Worm (Caenorhabditis elegans): ENCODE measurements around the gene trx-3.

The trx-3 gene

ce11 chrIV:4445711-4446290, 41.0 kb upstream of the trx-3 start, which contains the start of the genes wapl-1 and htz-1 (continued):
- peak; percentile 89 for TF ChIP-seq C04F5.9 (tag; optimal IDR thresholded peaks at IDR 0.05)
- TF ChIP-seq efl-1 (optimal IDR thresholded peaks at IDR 0.05) = peak; percentile 96
- TF ChIP-seq efl-1 (GFP tag; optimal IDR thresholded peaks at IDR 0.05 in 1 of 2) = peak; percentile 92 to 99
- peak; percentile 60 for TF ChIP-seq aha-1 (tag; optimal IDR thresholded peaks at IDR 0.05)
- TF ChIP-seq zip-4 (GFP tag; optimal IDR thresholded peaks at IDR 0.05) = peak; percentile 84
- TF ChIP-seq tbx-2 (tag; optimal IDR thresholded peaks at IDR 0.05) = peak; percentile 97
- no peak for TF ChIP-seq nhr-84 (tag; optimal IDR thresholded peaks at IDR 0.05)
- TF ChIP-seq lin-35 (GFP tag; optimal IDR thresholded peaks at IDR 0.05) = peak; percentile 96 to 98
- peak; percentile 84 for TF ChIP-seq lin-39 (tag; optimal IDR thresholded peaks at IDR 0.05)
- peak; percentile 51 to 54 for TF ChIP-seq egl-27 (tag; optimal IDR thresholded peaks at IDR 0.05)
- TF ChIP-seq ces-1 (GFP tag; optimal IDR thresholded peaks at IDR 0.05) = no peak
- peak; percentile 92 for TF ChIP-seq fkh-10 (GFP tag; optimal IDR thresholded peaks at IDR 0.05)
- peak; percentile 81 for TF ChIP-seq sup-37 (GFP tag; optimal IDR thresholded peaks at IDR 0.05)
- no peak for TF ChIP-seq unc-62 (GFP tag; optimal IDR thresholded peaks at IDR 0.05)
- peak; percentile 91 for TF ChIP-seq irx-1 (tag; optimal IDR thresholded peaks at IDR 0.05)
- TF ChIP-seq nhr-71 (tag; optimal IDR thresholded peaks at IDR 0.05) = peak; percentile 98
- TF ChIP-seq pag-3 (tag; optimal IDR thresholded peaks at IDR 0.05; ENCODE audit: borderline replicate concordance, insufficient read depth) = no peak
- no peak for TF ChIP-seq hlh-4 (tag; optimal IDR thresholded peaks at IDR 0.05)
- TF ChIP-seq elt-3 (tag; optimal IDR thresholded peaks at IDR 0.05) = peak; percentile 43 to 92 (median 80)
- peak; percentile 86 for TF ChIP-seq blmp-1 (tag; optimal IDR thresholded peaks at IDR 0.05)
- peak; percentile 99 for TF ChIP-seq nhr-85 (tag)
- TF ChIP-seq sptf-1 (tag; optimal IDR thresholded peaks at IDR 0.05) = no peak
- no peak for TF ChIP-seq C34B4.2 (tag; optimal IDR thresholded peaks at IDR 0.05)
- TF ChIP-seq nhr-47 (tag; optimal IDR thresholded peaks at IDR 0.05) = peak; percentile 98
- peak; percentile 95 for TF ChIP-seq jun-1 (tag; optimal IDR thresholded peaks at IDR 0.05)
- TF ChIP-seq mdl-1 (tag; optimal IDR thresholded peaks at IDR 0.05) = peak in 1 of 2 experiments; percentile 94
- peak; percentile 92 for TF ChIP-seq nhr-237 (tag; optimal IDR thresholded peaks at IDR 0.05)
- peak; percentile 96 for TF ChIP-seq lin-15B (tag; optimal IDR thresholded peaks at IDR 0.05)
- TF ChIP-seq tlp-1 (tag; optimal IDR thresholded peaks at IDR 0.05) = no peak
- peak; percentile 92 for TF ChIP-seq nhr-77 (tag; optimal IDR thresholded peaks at IDR 0.05)
- TF ChIP-seq efl-3 (GFP tag; optimal IDR thresholded peaks at IDR 0.05) = peak; percentile 44
- TF ChIP-seq grh-1 (GFP tag; IDR thresholded peaks at IDR 0.05) = peak; percentile 94
- TF ChIP-seq snu-23 (GFP tag; optimal IDR thresholded peaks at IDR 0.05) = peak; percentile 98
- peak; percentile 13 for TF ChIP-seq ceh-90 (tag; optimal IDR thresholded peaks at IDR 0.05)
- TF ChIP-seq F16B12.6 (tag; optimal IDR thresholded peaks at IDR 0.05) = peak; percentile 71
- no peak for TF ChIP-seq ceh-63 (GFP tag; optimal IDR thresholded peaks at IDR 0.05)
- TF ChIP-seq sox-4 (tag; optimal IDR thresholded peaks at IDR 0.05) = peak; percentile 89
- peak; percentile 90 for TF ChIP-seq egl-13 (tag; optimal IDR thresholded peaks at IDR 0.05)
- peak; percentile 98 for TF ChIP-seq unc-86 (tag; optimal IDR thresholded peaks at IDR 0.05)
- peak; percentile 97 for TF ChIP-seq mep-1 (tag; optimal IDR thresholded peaks at IDR 0.05)
- TF ChIP-seq elt-2 (tag; optimal IDR thresholded peaks at IDR 0.05) = peak; percentile 73
- peak; percentile 96 for TF ChIP-seq nhr-20 (tag; optimal IDR thresholded peaks at IDR 0.05)
- no peak for TF ChIP-seq ets-5 (GFP tag; IDR thresholded peaks at IDR 0.05)
- TF ChIP-seq fos-1 (tag; optimal IDR thresholded peaks at IDR 0.05) = peak; percentile 92
- TF ChIP-seq lsy-2 (tag; optimal IDR thresholded peaks at IDR 0.05) = peak; percentile 99 to 100
- no peak for TF ChIP-seq fkh-4 (tag; optimal IDR thresholded peaks at IDR 0.05; ENCODE audit: borderline replicate concordance)
- TF ChIP-seq mab-9 (GFP tag; IDR thresholded peaks at IDR 0.05) = peak; percentile 85
- TF ChIP-seq snpc-4 (tag; optimal IDR thresholded peaks at IDR 0.05) = peak; percentile 84
- peak; percentile 96 for TF ChIP-seq rnt-1 (tag; optimal IDR thresholded peaks at IDR 0.05)
- TF ChIP-seq nhr-76 (tag; optimal IDR thresholded peaks at IDR 0.05) = no peak
- peak; percentile 97 for TF ChIP-seq skn-1 (tag; optimal IDR thresholded peaks at IDR 0.05)
- peak; percentile 52 for TF ChIP-seq zag-1 (tag; optimal IDR thresholded peaks at IDR 0.05)
- TF ChIP-seq xbp-1 (tag; optimal IDR thresholded peaks at IDR 0.05) = peak; percentile 98
